Fruit fly (Drosophila melanogaster) Kc167 (cell line): ENCODE results near the gene CG5056.

Experiments
- Sin3A ChIP-seq: fragments of >200 bp; optimal IDR thresholded peaks from 2 replicates; lab custom pipeline; 2018; ENCODE audit warnings: missing external identifiers
- h ChIP-seq: fragments of >200 bp; optimal IDR thresholded peaks from 3 replicates; lab custom pipeline; 2018; ENCODE audit warnings: missing external identifiers
- psq ChIP-seq: fragments of >200 bp; optimal IDR thresholded peaks from 2 replicates; lab custom pipeline; 2017; ENCODE audit warnings: missing external identifiers

DNA sequence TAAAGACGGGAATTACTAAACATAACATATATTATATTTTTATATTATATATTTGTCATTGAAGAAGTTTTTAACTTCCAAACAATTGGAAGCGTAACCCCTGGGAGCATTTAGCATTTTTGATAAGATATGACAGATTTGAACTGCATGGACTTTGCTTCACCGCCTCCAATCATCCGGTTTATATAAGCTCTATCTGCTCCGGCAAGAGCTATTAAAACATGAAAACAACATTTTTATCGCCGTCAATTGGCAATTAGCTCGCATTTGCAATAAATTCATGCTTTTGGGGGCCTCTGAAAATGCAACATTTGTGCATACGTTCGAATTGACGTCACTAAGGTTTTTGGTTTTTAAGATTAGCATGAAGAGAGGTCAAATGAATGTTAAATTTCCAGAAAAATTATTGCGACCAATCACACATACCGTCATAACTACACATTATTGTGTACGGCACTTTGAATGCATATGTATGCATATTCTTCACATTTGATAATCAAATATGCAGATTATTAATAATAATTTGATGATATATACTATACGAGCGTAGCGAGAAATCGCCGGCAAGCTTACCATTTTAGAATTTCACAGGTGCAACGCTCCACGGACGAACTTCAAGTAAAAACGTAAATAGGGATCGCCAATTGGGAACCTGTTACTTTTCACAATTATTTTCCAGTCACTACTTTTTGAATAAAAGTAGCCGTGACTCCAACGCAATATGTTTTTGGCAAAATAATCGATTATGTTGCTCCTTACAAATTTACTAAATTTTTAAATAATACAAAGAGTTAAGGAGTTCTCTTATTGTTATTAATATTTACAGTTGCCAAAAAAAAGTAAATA is 29.4 kb downstream of the CG5056 start, which contains the start of gene Mdh1:
- TF ChIP-seq psq (lab: Kevin White, UChicago) (peak; percentile 52), Sin3A (lab: Kevin White, UChicago) (no peak), h (no peak)
